Worm (Caenorhabditis elegans): Measurements from ENCODE around the gene tag-293.
"Not testable (repeated sequence)": the region's sequence is repeated elsewhere in the genome, so short reads cannot be mapped to it uniquely, and the experiment has no call there.

ce11 chrV:7345494-7345893 lies 9.9 kb downstream of the tag-293 start, which contains the start of gene nhr-147:
- not testable (repeated sequence) for TF ChIP-seq nhr-21, aly-2, lin-11, ZK546.5, C34F6.9 (tag; optimal IDR thresholded peaks at IDR 0.05)
